Worm (Caenorhabditis elegans): ENCODE measurements around the gene icl-1.

The icl-1 gene

DNA sequence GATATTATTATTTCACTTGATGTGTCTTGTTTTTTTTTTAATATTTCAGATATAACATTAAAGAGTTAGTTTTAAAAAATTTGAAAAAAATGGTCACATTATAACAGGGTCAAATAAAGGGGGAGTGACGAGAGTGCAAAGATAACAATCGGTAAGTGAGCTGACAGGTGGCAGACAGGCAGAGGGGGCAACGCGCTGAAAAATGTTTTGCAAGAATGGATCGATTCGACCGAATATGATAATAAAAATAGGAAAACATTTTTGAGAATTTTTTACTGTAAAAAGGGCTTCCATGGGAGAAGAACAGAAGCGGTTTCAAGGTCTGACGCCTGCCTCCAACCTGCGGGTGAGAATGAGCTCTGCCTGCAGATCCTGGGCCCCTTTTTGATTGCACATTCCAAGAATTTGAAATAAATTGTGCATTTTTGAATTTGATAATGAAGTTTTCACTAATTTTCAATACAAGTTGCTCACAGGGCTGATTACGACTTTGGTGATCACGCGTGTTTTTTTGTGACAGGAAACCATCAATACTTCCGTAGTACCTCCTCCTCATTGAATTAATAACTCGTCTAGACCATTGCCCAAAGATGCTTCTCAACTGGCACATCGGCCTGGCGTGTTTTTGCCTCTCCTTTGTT is 28.2 kb downstream of the icl-1 start, which contains the start of the genes ugt-29 and srx-5:
Gene ugt-29, minus strand, starts transcription at position 101 of the 641 bp plus-strand sequence.
Gene srx-5, plus strand, starts transcription at position 591 of the 641 bp plus-strand sequence.
- TF ChIP-seq lin-39 (tag; optimal IDR thresholded peaks at IDR 0.05) (no peak), egl-27 (tag; optimal IDR thresholded peaks at IDR 0.05) (no peak), mdl-1 (tag; optimal IDR thresholded peaks at IDR 0.05) (no peak), nhr-28 (tag; optimal IDR thresholded peaks at IDR 0.05) (no peak), mml-1 (tag; optimal IDR thresholded peaks at IDR 0.05) (no peak), eor-1 (tag; optimal IDR thresholded peaks at IDR 0.05) (no peak), nhr-77 (tag; optimal IDR thresholded peaks at IDR 0.05) (no peak), lsy-12 (tag; optimal IDR thresholded peaks at IDR 0.05) (no peak), nfya-1 (tag; optimal IDR thresholded peaks at IDR 0.05; ENCODE audit: insufficient read depth) (no peak), skn-1 (tag; optimal IDR thresholded peaks at IDR 0.05) (no peak), nhr-67 (tag; optimal IDR thresholded peaks at IDR 0.05) (no peak), egl-5 (tag; optimal IDR thresholded peaks at IDR 0.05) (no peak), unc-39 (tag; optimal IDR thresholded peaks at IDR 0.05) (no peak), unc-62 (GFP tag; optimal IDR thresholded peaks at IDR 0.05) (no peak), nhr-76 (tag; optimal IDR thresholded peaks at IDR 0.05) (no peak), ceh-16 (tag; optimal IDR thresholded peaks at IDR 0.05) (no peak), fos-1 (tag; optimal IDR thresholded peaks at IDR 0.05) (no peak), sea-2 (GFP tag; optimal IDR thresholded peaks at IDR 0.05) (no peak), ceh-82 (tag; optimal IDR thresholded peaks at IDR 0.05) (no peak), zag-1 (tag; optimal IDR thresholded peaks at IDR 0.05) (no peak)

DNA sequence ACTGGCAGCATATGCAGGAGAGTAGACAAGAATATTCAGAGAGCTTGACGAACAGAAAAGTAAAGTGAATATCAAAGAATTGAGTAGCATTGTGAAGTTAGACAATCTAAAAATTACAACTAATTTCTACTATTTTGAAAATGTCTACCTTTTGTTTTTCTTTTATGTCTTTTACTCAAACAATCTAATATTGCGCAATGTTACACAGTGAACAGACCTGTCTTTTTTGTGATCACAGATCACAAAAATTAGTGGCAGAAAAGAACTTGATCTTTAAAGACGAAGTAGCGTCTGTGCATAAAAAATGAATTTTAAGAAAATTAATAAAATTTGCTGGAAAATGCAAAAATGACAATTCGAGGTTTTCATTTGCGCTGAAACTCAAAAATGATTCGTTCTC is 28.8 kb downstream of the icl-1 start:
- TF ChIP-seq pqm-1 (tag; optimal IDR thresholded peaks at IDR 0.05) (no peak), elt-3 (tag; optimal IDR thresholded peaks at IDR 0.05) (no peak), unc-62 (GFP tag; optimal IDR thresholded peaks at IDR 0.05) (no peak), snpc-4 (tag; optimal IDR thresholded peaks at IDR 0.05) (no peak), fkh-10 (GFP tag; optimal IDR thresholded peaks at IDR 0.05) (no peak), nhr-23 (tag; optimal IDR thresholded peaks at IDR 0.05) (no peak), fkh-2 (tag; optimal IDR thresholded peaks at IDR 0.05) (no peak), ztf-4 (tag; optimal IDR thresholded peaks at IDR 0.05) (no peak), ceh-9 (tag; optimal IDR thresholded peaks at IDR 0.05) (no peak), eor-1 (tag; optimal IDR thresholded peaks at IDR 0.05) (no peak), nhr-67 (tag; optimal IDR thresholded peaks at IDR 0.05) (no peak), lin-15B (tag; optimal IDR thresholded peaks at IDR 0.05) (no peak), egl-5 (tag; optimal IDR thresholded peaks at IDR 0.05) (no peak), ceh-16 (tag; optimal IDR thresholded peaks at IDR 0.05) (no peak), mml-1 (tag; optimal IDR thresholded peaks at IDR 0.05) (no peak), elt-2 (tag; optimal IDR thresholded peaks at IDR 0.05) (no peak), ama-1 (optimal IDR thresholded peaks at IDR 0.05) (no peak), pha-4 (tag; optimal IDR thresholded peaks at IDR 0.05) (no peak), lsy-12 (tag; optimal IDR thresholded peaks at IDR 0.05) (no peak)

DNA sequence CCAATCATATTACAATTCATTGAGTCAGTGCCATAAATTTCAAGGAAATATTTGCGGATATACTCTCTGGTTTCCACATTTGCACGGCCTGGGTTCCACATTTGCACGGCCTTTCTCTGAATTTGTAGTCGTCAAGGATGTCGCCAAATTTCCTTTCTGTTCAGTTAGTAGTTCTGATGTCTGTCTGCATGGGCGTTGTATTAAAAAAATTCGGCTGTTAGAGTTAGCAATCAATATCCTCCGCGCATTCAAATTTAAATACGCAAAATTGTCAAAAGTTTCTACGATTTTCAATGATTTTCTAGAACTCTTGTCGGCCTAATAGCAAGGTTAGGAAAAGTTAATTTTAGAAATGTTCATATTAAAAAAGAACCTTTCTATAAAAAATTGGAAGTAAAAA is 31.9 kb downstream of the icl-1 start, which contains the start of gene srj-52:
Gene srj-52, minus strand, starts transcription at position 101 of the 400 bp plus-strand sequence.
- TF ChIP-seq nhr-77 (tag; optimal IDR thresholded peaks at IDR 0.05) = no peak
- TF ChIP-seq ztf-4 (tag; optimal IDR thresholded peaks at IDR 0.05) = no peak
- no peak for TF ChIP-seq fkh-2 (tag; optimal IDR thresholded peaks at IDR 0.05)
- no peak for TF ChIP-seq sea-2 (GFP tag; optimal IDR thresholded peaks at IDR 0.05)
- TF ChIP-seq mml-1 (tag; optimal IDR thresholded peaks at IDR 0.05) = no peak
- no peak for TF ChIP-seq hmg-11 (tag; optimal IDR thresholded peaks at IDR 0.05)
- TF ChIP-seq nhr-67 (tag; optimal IDR thresholded peaks at IDR 0.05) = no peak
- TF ChIP-seq ceh-82 (tag; optimal IDR thresholded peaks at IDR 0.05) = no peak
- TF ChIP-seq nfya-1 (tag; optimal IDR thresholded peaks at IDR 0.05; ENCODE audit: insufficient read depth) = no peak
- no peak for TF ChIP-seq lin-15B (tag; optimal IDR thresholded peaks at IDR 0.05)
- no peak for TF ChIP-seq egl-5 (tag; optimal IDR thresholded peaks at IDR 0.05)
- TF ChIP-seq nhr-25 (tag; optimal IDR thresholded peaks at IDR 0.05) = no peak
- no peak for TF ChIP-seq nhr-237 (tag; optimal IDR thresholded peaks at IDR 0.05)
- no peak for TF ChIP-seq nhr-12 (tag; optimal IDR thresholded peaks at IDR 0.05)
- TF ChIP-seq pqm-1 (tag; optimal IDR thresholded peaks at IDR 0.05) = no peak
- no peak for TF ChIP-seq nhr-28 (tag; optimal IDR thresholded peaks at IDR 0.05)
- no peak for TF ChIP-seq ZK546.5 (tag; optimal IDR thresholded peaks at IDR 0.05)
- TF ChIP-seq jun-1 (tag; optimal IDR thresholded peaks at IDR 0.05) = no peak
- no peak for TF ChIP-seq lsy-12 (tag; optimal IDR thresholded peaks at IDR 0.05)

Data from whole organism, L3 larva.